Fruit fly (Drosophila melanogaster) whole organism, adult: ENCODE results near the gene ebi.

Experiments used
- CG14711 ChIP-seq: fragments of 200-800 bp; sonication (Bioruptor generic); optimal IDR thresholded peaks from 2 replicates; lab custom pipeline; 2018; ENCODE audit warnings: missing biosample characterization, mild to moderate bottlenecking, missing genetic modification characterization, moderate library complexity
- CG1620 ChIP-seq: fragments of 200-800 bp; sonication (Bioruptor generic); optimal IDR thresholded peaks from 2 replicates; lab custom pipeline; 2016; ENCODE audit warnings: missing biosample characterization, missing genetic modification characterization
- CG33017 ChIP-seq: fragments of 200-800 bp; sonication (Bioruptor generic); optimal IDR thresholded peaks from 2 replicates; lab custom pipeline; 2018; ENCODE audit warnings: missing biosample characterization, mild to moderate bottlenecking, missing genetic modification characterization, moderate library complexity
- CG5204 ChIP-seq: fragments of 200-800 bp; sonication (Bioruptor generic); optimal IDR thresholded peaks from 2 replicates; lab custom pipeline; 2016; ENCODE audit warnings: missing biosample characterization, missing genetic modification characterization
- CG7101 ChIP-seq: fragments of 200-800 bp; sonication (Bioruptor generic); optimal IDR thresholded peaks from 2 replicates; lab custom pipeline; 2018; ENCODE audit warnings: missing biosample characterization, mild to moderate bottlenecking, missing genetic modification characterization, moderate library complexity
- Mnt ChIP-seq: fragments of 200-800 bp; sonication (Bioruptor generic); optimal IDR thresholded peaks from 2 replicates; lab custom pipeline; 2016; ENCODE audit warnings: missing biosample characterization, mild to moderate bottlenecking, missing genetic modification characterization
- bab1 ChIP-seq: fragments of 200-800 bp; sonication (Bioruptor generic); optimal IDR thresholded peaks from 3 replicates; lab custom pipeline; 2019; ENCODE audit warnings: missing biosample characterization, mild to moderate bottlenecking, missing genetic modification characterization, moderate library complexity
- cnc ChIP-seq, 2 experiments: fragments of >200 bp; optimal IDR thresholded peaks; 2 replicates each; lab custom pipeline; 2017

DNA sequence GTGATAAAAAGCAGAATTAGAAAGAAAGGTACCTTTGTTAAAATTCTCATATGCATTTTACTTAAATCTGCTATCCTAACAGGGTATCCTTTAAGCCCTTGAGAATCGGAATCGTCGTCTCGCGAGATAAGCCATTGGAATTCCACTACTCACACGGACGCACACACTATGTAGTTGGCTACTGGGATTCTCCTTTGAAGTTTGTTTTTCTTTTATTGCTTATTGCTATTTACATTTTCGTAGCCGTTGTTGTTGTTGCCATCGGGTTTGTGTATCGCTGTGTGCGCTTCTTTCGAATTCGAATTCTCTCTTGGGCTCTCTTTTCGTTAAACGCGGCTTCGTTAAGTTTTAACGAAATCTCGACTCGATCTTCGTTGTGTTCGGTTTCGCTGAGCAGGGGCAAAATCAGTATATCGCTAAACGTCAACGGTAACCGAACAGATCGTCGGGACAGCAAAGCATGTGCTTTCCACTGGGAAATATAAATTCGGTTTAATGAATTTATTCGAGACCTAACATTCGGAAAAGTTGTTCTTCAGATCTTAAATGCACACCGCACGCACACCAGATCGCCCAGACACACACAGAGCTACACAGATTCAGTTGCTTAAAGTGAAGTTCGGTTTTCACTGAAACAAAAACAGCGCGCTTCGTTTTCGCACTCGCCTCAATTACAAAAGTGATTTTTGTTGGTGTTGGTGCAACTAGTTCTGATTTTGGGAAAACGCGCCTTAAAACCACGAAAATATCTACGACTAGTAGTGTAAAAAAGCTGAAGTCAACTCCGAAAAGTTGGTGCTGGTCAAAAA, 16.2 kb downstream of the ebi start, which contains the start of gene ex:
- TF ChIP-seq CG7101 (tag; lab: Kevin White, UChicago) (peak; percentile 72), CG1620 (GFP tag; lab: Kevin White, UChicago) (no peak), bab1 (GFP tag; lab: Kevin White, UChicago) (peak; percentile 58), CG33017 (tag; lab: Kevin White, UChicago) (peak; percentile 76), Mnt (GFP tag; lab: Kevin White, UChicago) (peak; percentile 87), CG14711 (tag; lab: Kevin White, UChicago) (peak; percentile 27), CG5204 (no peak), cnc (optimal IDR thresholded peaks at IDR 0.05; lab: Kevin White, UChicago) (no peak)
